Worm (Caenorhabditis elegans) whole organism, young adult: Measurements from ENCODE around the gene abts-4.
A peak's percentile ranks its signal among the peaks of the same experiment; 100 is the strongest.

Source experiments
- B0035.1 ChIP-seq: sonication (generic microtip); optimal IDR thresholded peaks from 2 replicates; lab custom pipeline; 2016; ENCODE audit warnings: missing genetic modification characterization, mild to moderate bottlenecking, missing compliant biosample characterization, missing genotype, missing genetic modification reagents
- B0261.1 ChIP-seq: sonication (generic microtip); optimal IDR thresholded peaks from 2 replicates; lab custom pipeline; 2016; ENCODE audit warnings: mild to moderate bottlenecking, missing genetic modification characterization, moderate library complexity, missing compliant biosample characterization
- B0336.3 ChIP-seq: fragments of 200-800 bp; sonication (Bioruptor generic); IDR thresholded peaks from 2 replicates; pipeline ENCODE4 v1.3.6; 2022; ENCODE audit warnings: missing genetic modification characterization, missing compliant biosample characterization
- F33H1.4 ChIP-seq: fragments of 200-800 bp; sonication (Bioruptor generic); IDR thresholded peaks from 2 replicates; pipeline ENCODE4 v1.3.6; 2022; ENCODE audit warnings: missing genetic modification reagents, missing genetic modification characterization, missing compliant biosample characterization
- F37B4.10 ChIP-seq: fragments of 200-800 bp; sonication (Bioruptor generic); IDR thresholded peaks from 2 replicates; pipeline ENCODE4 v1.3.6; 2022; ENCODE audit warnings: missing genetic modification characterization, missing compliant biosample characterization
- F55B11.4 ChIP-seq: sonication (generic microtip); optimal IDR thresholded peaks from 2 replicates; lab custom pipeline; 2016; ENCODE audit warnings: missing compliant biosample characterization, missing genetic modification characterization, borderline replicate concordance; ENCODE audit not compliant: insufficient read depth
- F57A8.1 ChIP-seq: fragments of 200-800 bp; sonication (Bioruptor generic); optimal IDR thresholded peaks from 2 replicates; lab custom pipeline; 2018; ENCODE audit warnings: mild to moderate bottlenecking, missing genetic modification characterization, moderate library complexity, missing compliant biosample characterization
- F57C9.4 ChIP-seq: sonication (generic microtip); optimal IDR thresholded peaks from 2 replicates; lab custom pipeline; 2017; ENCODE audit warnings: mild to moderate bottlenecking, missing genetic modification characterization, missing compliant biosample characterization
- K11D2.4 ChIP-seq: fragments of 200-800 bp; sonication (Bioruptor generic); IDR thresholded peaks from 2 replicates; pipeline ENCODE4 v1.3.6; 2022; ENCODE audit warnings: missing genetic modification reagents, missing genetic modification characterization, missing compliant biosample characterization
- T26A5.8 ChIP-seq: sonication (generic microtip); optimal IDR thresholded peaks from 2 replicates; lab custom pipeline; 2016; ENCODE audit warnings: missing genetic modification characterization, missing compliant biosample characterization
- Y79H2A.3 ChIP-seq: fragments of 200-800 bp; sonication (Bioruptor generic); conservative IDR thresholded peaks from 2 replicates; pipeline ENCODE4 v1.3.6; 2022; ENCODE audit warnings: missing genetic modification reagents, missing genetic modification characterization, missing compliant biosample characterization
- aptf-2 ChIP-seq: fragments of 200-800 bp; sonication (Bioruptor generic); conservative IDR thresholded peaks from 2 replicates; pipeline ENCODE4 v1.3.6; 2022; ENCODE audit warnings: missing genetic modification reagents, missing genetic modification characterization, missing compliant biosample characterization
- aptf-3 ChIP-seq: fragments of 200-800 bp; sonication (Bioruptor generic); IDR thresholded peaks from 2 replicates; pipeline ENCODE4 v1.3.6; 2022; ENCODE audit warnings: missing genetic modification characterization, missing compliant biosample characterization
- attf-5 ChIP-seq: fragments of 200-800 bp; sonication (Bioruptor generic); optimal IDR thresholded peaks from 2 replicates; lab custom pipeline; 2018; ENCODE audit warnings: mild to moderate bottlenecking, missing genetic modification characterization, missing compliant biosample characterization
- bed-1 ChIP-seq: fragments of 200-800 bp; sonication (Bioruptor generic); IDR thresholded peaks from 2 replicates; pipeline ENCODE4 v1.3.6; 2022; ENCODE audit warnings: missing genetic modification reagents, missing genetic modification characterization, missing compliant biosample characterization
- cebp-2 ChIP-seq: fragments of 200-800 bp; sonication (Bioruptor generic); IDR thresholded peaks from 2 replicates; pipeline ENCODE4 v1.3.6; 2022; ENCODE audit warnings: missing genetic modification characterization, missing compliant biosample characterization
- ceh-100 ChIP-seq: fragments of 200-800 bp; sonication (Bioruptor generic); IDR thresholded peaks from 2 replicates; pipeline ENCODE4 v1.3.6; 2022; ENCODE audit warnings: missing genetic modification reagents, missing genetic modification characterization, missing compliant biosample characterization
- die-1 ChIP-seq: sonication (generic microtip); optimal IDR thresholded peaks from 2 replicates; lab custom pipeline; 2016; ENCODE audit warnings: missing genotype, mild to moderate bottlenecking, missing genetic modification characterization, missing compliant biosample characterization
- dox-1 ChIP-seq: fragments of 200-800 bp; sonication (Bioruptor generic); IDR thresholded peaks from 2 replicates; pipeline ENCODE4 v1.3.6; 2022; ENCODE audit warnings: missing genetic modification reagents, missing genetic modification characterization, missing compliant biosample characterization
- efl-1 ChIP-seq: fragments of 150-350 bp; optimal IDR thresholded peaks from 2 replicates; lab custom pipeline; 2014; ENCODE audit warnings: missing biosample characterization, missing genetic modification reagents, missing genetic modification characterization
- egl-44 ChIP-seq: fragments of 200-800 bp; sonication (Bioruptor generic); IDR thresholded peaks from 2 replicates; pipeline ENCODE4 v1.3.6; 2022; ENCODE audit warnings: missing genetic modification reagents, missing genetic modification characterization, missing compliant biosample characterization
- ets-4 ChIP-seq: fragments of 200-800 bp; sonication (Bioruptor generic); optimal IDR thresholded peaks from 2 replicates; lab custom pipeline; 2018; ENCODE audit warnings: mild to moderate bottlenecking, missing genetic modification characterization, missing compliant biosample characterization
- hmg-20 ChIP-seq: fragments of 200-800 bp; sonication (Bioruptor generic); IDR thresholded peaks from 2 replicates; pipeline ENCODE4 v1.3.6; 2022; ENCODE audit warnings: missing genetic modification reagents, missing genetic modification characterization, missing compliant biosample characterization
- hrde-1 ChIP-seq: sonication (generic microtip); optimal IDR thresholded peaks from 2 replicates; lab custom pipeline; 2016; ENCODE audit warnings: missing genetic modification characterization, mild to moderate bottlenecking, missing compliant biosample characterization, moderate library complexity, missing genotype, missing genetic modification reagents, borderline replicate concordance
- hsf-1 ChIP-seq: fragments of 200-800 bp; sonication (Bioruptor generic); IDR thresholded peaks from 2 replicates; pipeline ENCODE4 v1.3.6; 2022; ENCODE audit warnings: missing genetic modification reagents, missing genetic modification characterization, missing compliant biosample characterization
- let-526 ChIP-seq: fragments of 200-800 bp; sonication (Bioruptor generic); IDR thresholded peaks from 2 replicates; pipeline ENCODE4 v1.3.6; 2022; ENCODE audit warnings: missing genetic modification reagents, missing genetic modification characterization, missing compliant biosample characterization
- lin-40 ChIP-seq: sonication (generic microtip); optimal IDR thresholded peaks from 2 replicates; lab custom pipeline; 2016; ENCODE audit warnings: missing genetic modification characterization, mild to moderate bottlenecking, missing compliant biosample characterization, missing genotype, missing genetic modification reagents
- lsl-1 ChIP-seq: fragments of 200-800 bp; sonication (Bioruptor generic); optimal IDR thresholded peaks from 2 replicates; lab custom pipeline; 2018; ENCODE audit warnings: mild to moderate bottlenecking, missing genetic modification characterization, moderate library complexity, missing compliant biosample characterization
- madf-3 ChIP-seq: fragments of 200-800 bp; sonication (Bioruptor generic); IDR thresholded peaks from 2 replicates; pipeline ENCODE4 v1.3.6; 2022; ENCODE audit warnings: missing genetic modification reagents, missing genetic modification characterization, missing compliant biosample characterization
- madf-6 ChIP-seq: fragments of 200-800 bp; sonication (Bioruptor generic); IDR thresholded peaks from 2 replicates; pipeline ENCODE4 v1.3.6; 2022; ENCODE audit warnings: missing genetic modification reagents, missing genetic modification characterization, missing compliant biosample characterization
- mcd-1 ChIP-seq: fragments of 200-800 bp; sonication (Bioruptor generic); IDR thresholded peaks from 2 replicates; pipeline ENCODE4 v1.3.6; 2022; ENCODE audit warnings: missing genetic modification reagents, missing genetic modification characterization, missing compliant biosample characterization
- mel-28 ChIP-seq: sonication (generic microtip); optimal IDR thresholded peaks from 2 replicates; lab custom pipeline; 2016; ENCODE audit warnings: borderline replicate concordance, mild to moderate bottlenecking, missing genetic modification characterization, missing compliant biosample characterization
- nfya-1 ChIP-seq: sonication (generic microtip); optimal IDR thresholded peaks from 2 replicates; lab custom pipeline; 2017; ENCODE audit warnings: antibody characterized with exemption, missing compliant biosample characterization, missing genetic modification characterization, borderline replicate concordance; ENCODE audit not compliant: insufficient read depth
- nfyb-1 ChIP-seq: fragments of 200-800 bp; sonication (Bioruptor generic); IDR thresholded peaks from 2 replicates; pipeline ENCODE4 v1.3.6; 2022; ENCODE audit warnings: missing genetic modification reagents, missing genetic modification characterization, missing compliant biosample characterization
- nhr-120 ChIP-seq: fragments of 200-800 bp; sonication (Bioruptor generic); IDR thresholded peaks from 2 replicates; pipeline ENCODE4 v1.3.6; 2022; ENCODE audit warnings: missing genetic modification characterization, missing compliant biosample characterization
- nhr-80 ChIP-seq: sonication (generic microtip); optimal IDR thresholded peaks from 2 replicates; lab custom pipeline; 2016; ENCODE audit warnings: missing genetic modification characterization, missing compliant biosample characterization
- nhr-90 ChIP-seq: sonication (generic microtip); optimal IDR thresholded peaks from 2 replicates; lab custom pipeline; 2016; ENCODE audit warnings: missing genotype, mild to moderate bottlenecking, missing genetic modification characterization, missing compliant biosample characterization
- pha-4 ChIP-seq: fragments of 150-350 bp; sonication (generic microtip); optimal IDR thresholded peaks from 2 replicates; lab custom pipeline; 2014; ENCODE audit warnings: missing biosample characterization, missing genetic modification reagents, missing genetic modification characterization
- rec-8 ChIP-seq, 2 experiments: sonication (generic microtip); optimal IDR thresholded peaks; 2 replicates each; lab custom pipeline; 2016; ENCODE audit warnings: mild to moderate bottlenecking in 2 of 2, missing genetic modification characterization in 2 of 2, missing genetic modification reagents in 2 of 2, missing genotype in 2 of 2, missing biosample characterization in 1 of 2, missing compliant biosample characterization in 1 of 2, moderate library complexity in 1 of 2
- rpc-1 ChIP-seq, 2 experiments: fragments of 150-350 bp in 1 of 2; sonication (generic microtip) in 1 of 2; optimal IDR thresholded peaks; 2 replicates each; lab custom pipeline; 2014 to 2018; ENCODE audit warnings: missing biosample characterization in 1 of 2, missing genetic modification characterization in 1 of 2, missing genetic modification reagents in 1 of 2, missing genotype in 1 of 2
- snpc-1.1 ChIP-seq: sonication (generic microtip); optimal IDR thresholded peaks from 2 replicates; lab custom pipeline; 2017; ENCODE audit warnings: missing genetic modification characterization, mild to moderate bottlenecking, missing compliant biosample characterization, antibody characterized with exemption, moderate library complexity, missing genotype, missing genetic modification reagents; ENCODE audit not compliant: insufficient read depth
- snpc-3.4 ChIP-seq: sonication (generic microtip); optimal IDR thresholded peaks from 2 replicates; lab custom pipeline; 2017; ENCODE audit warnings: missing genetic modification characterization, mild to moderate bottlenecking, missing compliant biosample characterization, antibody characterized with exemption, moderate library complexity, missing genotype, missing genetic modification reagents
- somi-1 ChIP-seq: fragments of 200-800 bp; sonication (Bioruptor generic); optimal IDR thresholded peaks from 2 replicates; lab custom pipeline; 2018; ENCODE audit warnings: mild to moderate bottlenecking, missing genetic modification characterization, missing compliant biosample characterization
- unc-62 ChIP-seq: fragments of 150-350 bp; optimal IDR thresholded peaks from 2 replicates; lab custom pipeline; 2014; ENCODE audit warnings: missing biosample characterization, missing genetic modification reagents, missing genetic modification characterization
- zim-3 ChIP-seq: sonication (generic microtip); optimal IDR thresholded peaks from 2 replicates; lab custom pipeline; 2017; ENCODE audit warnings: mild to moderate bottlenecking, missing genetic modification characterization, moderate library complexity, missing compliant biosample characterization
- ztf-25 ChIP-seq: fragments of 200-800 bp; sonication (Bioruptor generic); IDR thresholded peaks from 2 replicates; pipeline ENCODE4 v1.3.6; 2022; ENCODE audit warnings: missing genetic modification reagents, missing genetic modification characterization, missing compliant biosample characterization

The abts-4 gene

ce11 chrX:6742011-6742683 lies 19.4 kb downstream of the abts-4 start, which contains the start of gene mdl-1:
Gene mdl-1, plus strand, starts transcription at chrX:6742351.
- TF ChIP-seq ztf-25 (GFP tag; lab: Robert Waterston, UW) (no peak), dox-1 (GFP tag; lab: Robert Waterston, UW) (peak; percentile 70), F33H1.4 (GFP tag; lab: Robert Waterston, UW) (no peak), snpc-3.4 (tag; lab: Kevin White, UChicago) (peak; percentile 6), B0261.1 (tag; lab: Kevin White, UChicago) (no peak), egl-44 (GFP tag; lab: Robert Waterston, UW) (peak; percentile 51; the same call in 1 of the 2 replicates), bed-1 (GFP tag; lab: Robert Waterston, UW) (no peak), aptf-3 (no peak), hsf-1 (GFP tag; lab: Robert Waterston, UW) (no peak), ets-4 (GFP tag; lab: Kevin White, UChicago) (no peak), nhr-80 (tag; lab: Kevin White, UChicago) (peak; percentile 37), lsl-1 (no peak), lin-40 (tag; lab: Kevin White, UChicago) (peak; percentile 68), madf-6 (GFP tag; lab: Robert Waterston, UW) (peak; percentile 34; the same call in 1 of the 2 replicates), rec-8 (tag; optimal IDR thresholded peaks at IDR 0.05; lab: Kevin White, UChicago) (no peak), aptf-2 (GFP tag; lab: Robert Waterston, UW) (no peak), zim-3 (tag; lab: Kevin White, UChicago) (peak; percentile 4), mcd-1 (GFP tag; lab: Robert Waterston, UW) (peak; percentile 70), F37B4.10 (GFP tag; lab: Robert Waterston, UW) (no peak), nhr-90 (tag; lab: Kevin White, UChicago) (no peak), nfyb-1 (GFP tag; lab: Robert Waterston, UW) (peak; percentile 90), ceh-100 (GFP tag; lab: Robert Waterston, UW) (0 out of 2 replicates have a peak, but pooled peaks have one; percentile 18), let-526 (GFP tag; lab: Robert Waterston, UW) (0 out of 2 replicates have a peak, but pooled peaks have one; percentile 37), B0035.1 (no peak), hrde-1 (no peak), F57A8.1 (GFP tag; lab: Kevin White, UChicago) (no peak), nfya-1 (tag; lab: Kevin White, UChicago) (no peak), pha-4 (tag; lab: Kevin White, UChicago) (peak; percentile 75), unc-62 (GFP tag; lab: Kevin White, UChicago) (no peak), Y79H2A.3 (GFP tag; lab: Robert Waterston, UW) (no peak; the same call in 1 of the 2 replicates), hmg-20 (GFP tag; lab: Robert Waterston, UW) (no peak), K11D2.4 (GFP tag; lab: Robert Waterston, UW) (peak; percentile 69; the same call in 1 of the 2 replicates), rpc-1 (optimal IDR thresholded peaks at IDR 0.05; lab: Kevin White, UChicago) (no peak), rpc-1 (tag; optimal IDR thresholded peaks at IDR 0.05; lab: Kevin White, UChicago) (no peak), die-1 (tag; lab: Kevin White, UChicago) (no peak), T26A5.8 (tag; lab: Kevin White, UChicago) (no peak), B0336.3 (no peak), efl-1 (GFP tag; lab: Kevin White, UChicago) (no peak), somi-1 (GFP tag; lab: Kevin White, UChicago) (peak; percentile 72), F57C9.4 (no peak), F55B11.4 (tag; lab: Kevin White, UChicago) (no peak), madf-3 (no peak), nhr-120 (GFP tag; lab: Robert Waterston, UW) (no peak), cebp-2 (0 out of 2 replicates have a peak, but pooled peaks have one; percentile 54), mel-28 (tag; lab: Kevin White, UChicago) (no peak), snpc-1.1 (tag; lab: Kevin White, UChicago) (no peak), attf-5 (GFP tag; lab: Kevin White, UChicago) (peak; percentile 64)
